Worm (Caenorhabditis elegans) whole organism, midembryonic: Measurements from ENCODE around the gene W06G6.15.

Source experiments
- T22C8.4 ChIP-seq: fragments of 200-800 bp; sonication (Bioruptor generic); IDR thresholded peaks from 2 replicates; pipeline ENCODE4 v1.3.6; 2022; ENCODE audit warnings: missing genetic modification characterization, missing compliant biosample characterization
- cog-1 ChIP-seq: sonication (generic microtip); optimal IDR thresholded peaks from 2 replicates; lab custom pipeline; 2016; ENCODE audit warnings: missing genetic modification characterization, missing compliant biosample characterization
- flt-1 ChIP-seq: fragments of 200-800 bp; sonication (Bioruptor generic); IDR thresholded peaks from 2 replicates; pipeline ENCODE4 v1.3.6; 2022; ENCODE audit warnings: missing genetic modification characterization, missing compliant biosample characterization
- klf-2 ChIP-seq: fragments of 200-800 bp; sonication (Bioruptor generic); conservative IDR thresholded peaks from 2 replicates; pipeline ENCODE4 v1.3.6; 2022; ENCODE audit warnings: missing genetic modification reagents, missing genetic modification characterization, missing compliant biosample characterization
- med-1 ChIP-seq: sonication (generic microtip); optimal IDR thresholded peaks from 2 replicates; lab custom pipeline; 2017; ENCODE audit warnings: missing genetic modification characterization, mild to moderate bottlenecking, missing compliant biosample characterization, antibody characterized with exemption, missing genetic modification reagents; ENCODE audit not compliant: insufficient read depth
- ref-1 ChIP-seq: fragments of 200-800 bp; sonication (Bioruptor generic); conservative IDR thresholded peaks from 2 replicates; pipeline ENCODE4 v1.3.6; 2022; ENCODE audit warnings: missing genetic modification reagents, missing genetic modification characterization, missing compliant biosample characterization
- tab-1 ChIP-seq: fragments of 200-800 bp; sonication (Bioruptor generic); IDR thresholded peaks from 2 replicates; pipeline ENCODE4 v1.3.6; 2022; ENCODE audit warnings: missing genetic modification characterization, missing compliant biosample characterization
- ztf-23 ChIP-seq: fragments of 200-800 bp; sonication (Bioruptor generic); IDR thresholded peaks from 2 replicates; pipeline ENCODE4 v1.3.6; 2022; ENCODE audit warnings: missing genetic modification reagents, missing genetic modification characterization, missing compliant biosample characterization
- ztf-29 ChIP-seq: fragments of 200-800 bp; sonication (Bioruptor generic); IDR thresholded peaks from 2 replicates; pipeline ENCODE4 v1.3.6; 2022; ENCODE audit warnings: missing genetic modification reagents, missing genetic modification characterization, missing compliant biosample characterization

Gene W06G6.15

DNA sequence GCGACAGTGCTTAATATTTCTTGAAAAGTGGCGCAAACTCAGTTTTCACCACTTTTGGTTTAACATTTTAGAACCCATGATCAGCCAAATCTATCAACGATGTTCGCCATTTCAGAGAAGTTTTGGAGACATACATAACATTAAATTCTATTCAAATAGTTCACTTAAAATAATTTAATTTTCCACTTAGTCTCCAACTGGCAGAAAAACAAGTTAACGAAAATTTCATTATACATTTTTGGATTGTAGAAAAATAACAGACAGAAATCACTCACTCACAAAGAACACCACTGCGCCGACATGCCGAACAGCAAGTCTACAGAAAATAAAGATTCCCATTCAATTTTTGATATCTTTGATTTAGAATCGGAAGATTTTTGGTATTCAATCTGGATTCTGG, 25.6 kb downstream of the W06G6.15 start, which contains the start of gene srw-44:
Gene srw-44 (plus strand): TSS at position 301 of the 400 bp plus-strand sequence.
- TF ChIP-seq klf-2 (no peak), tab-1 (GFP tag; lab: Robert Waterston, UW) (no peak), flt-1 (GFP tag; lab: Robert Waterston, UW) (no peak), med-1 (GFP tag; lab: Kevin White, UChicago) (no peak), cog-1 (tag; lab: Kevin White, UChicago) (no peak), ztf-23 (GFP tag; lab: Robert Waterston, UW) (no peak), ztf-29 (GFP tag; lab: Robert Waterston, UW) (no peak), T22C8.4 (GFP tag; lab: Robert Waterston, UW) (no peak)

DNA sequence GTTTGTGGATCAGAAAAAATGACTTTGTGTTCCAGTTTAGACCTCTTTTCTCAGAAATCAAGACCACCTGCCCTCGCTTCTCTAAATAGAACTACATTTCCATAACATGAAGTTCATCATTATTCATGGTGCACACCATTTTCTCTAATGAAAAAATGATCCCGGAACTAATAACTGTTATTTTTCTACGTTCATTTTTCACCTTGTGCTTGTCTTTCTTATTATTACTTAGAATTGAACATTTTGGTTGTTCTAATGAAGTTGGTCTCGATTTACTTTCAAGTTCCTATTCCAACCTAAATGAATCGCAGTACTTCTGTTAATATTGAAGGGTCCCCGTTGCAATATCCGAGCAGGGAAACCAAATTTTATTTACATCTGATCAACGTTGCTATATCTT, 28.5 kb downstream of the W06G6.15 start, which contains the start of gene srw-36:
Gene srw-36 (plus strand): TSS at position 301 of the 400 bp plus-strand sequence.
- no peak for TF ChIP-seq flt-1 (GFP tag; lab: Robert Waterston, UW)
- TF ChIP-seq T22C8.4 (GFP tag; lab: Robert Waterston, UW), result no peak
- TF ChIP-seq klf-2, result no peak
- no peak for TF ChIP-seq cog-1 (tag; lab: Kevin White, UChicago)
- no peak for TF ChIP-seq tab-1 (GFP tag; lab: Robert Waterston, UW)
- no peak for TF ChIP-seq ref-1 (GFP tag; lab: Robert Waterston, UW)
- TF ChIP-seq ztf-23 (GFP tag; lab: Robert Waterston, UW), result no peak
- TF ChIP-seq ztf-29 (GFP tag; lab: Robert Waterston, UW), result no peak
- TF ChIP-seq med-1 (GFP tag; lab: Kevin White, UChicago), result no peak

DNA sequence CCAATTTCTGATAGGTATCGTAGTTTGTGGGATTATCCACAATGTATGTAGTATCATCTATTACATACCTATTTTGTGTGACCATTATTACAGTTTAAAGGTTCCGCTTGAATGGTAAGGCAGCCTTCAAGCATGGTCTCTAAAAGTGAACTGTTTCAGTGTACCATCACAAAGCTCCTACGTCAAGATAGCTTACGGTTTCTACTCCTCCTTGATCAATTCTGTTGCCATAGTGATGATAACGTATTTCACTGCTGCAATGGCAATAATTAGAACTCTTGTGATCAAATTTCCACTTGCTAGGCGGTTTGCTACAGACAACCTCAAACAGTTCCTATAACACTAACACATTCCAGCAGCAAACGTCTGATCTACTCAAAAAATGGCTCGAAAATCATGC, 29.0 kb downstream of the W06G6.15 start:
- TF ChIP-seq ztf-23 (GFP tag; lab: Robert Waterston, UW) (no peak), ref-1 (GFP tag; lab: Robert Waterston, UW) (no peak), ztf-29 (GFP tag; lab: Robert Waterston, UW) (no peak), flt-1 (GFP tag; lab: Robert Waterston, UW) (no peak), tab-1 (GFP tag; lab: Robert Waterston, UW) (no peak), T22C8.4 (GFP tag; lab: Robert Waterston, UW) (no peak), cog-1 (tag; lab: Kevin White, UChicago) (no peak), klf-2 (no peak), med-1 (GFP tag; lab: Kevin White, UChicago) (no peak)

DNA sequence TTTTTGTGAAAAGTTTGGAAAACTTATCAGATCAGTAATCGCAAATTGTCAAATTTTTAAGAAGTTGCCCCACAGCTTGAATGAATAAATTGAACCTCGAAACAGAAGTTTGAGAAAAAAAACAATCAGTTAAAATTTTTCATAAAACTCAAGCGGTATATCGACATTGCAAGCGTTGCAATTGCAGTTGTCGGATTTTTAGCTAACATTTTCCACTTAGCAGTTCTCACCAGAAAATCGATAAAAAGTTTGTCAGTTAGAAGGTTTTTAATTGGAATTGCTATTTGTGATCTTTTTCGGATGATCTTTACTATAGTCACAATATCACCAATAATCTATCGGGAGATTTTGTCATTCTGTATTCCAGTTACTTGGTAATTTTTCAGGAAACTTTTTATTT, 31.4 kb downstream of the W06G6.15 start, which contains the start of gene srw-43:
Gene srw-43 (plus strand): TSS at position 301 of the 400 bp plus-strand sequence.
- TF ChIP-seq klf-2, result no peak
- TF ChIP-seq tab-1 (GFP tag; lab: Robert Waterston, UW), result no peak
- no peak for TF ChIP-seq T22C8.4 (GFP tag; lab: Robert Waterston, UW)
- TF ChIP-seq flt-1 (GFP tag; lab: Robert Waterston, UW), result no peak

DNA sequence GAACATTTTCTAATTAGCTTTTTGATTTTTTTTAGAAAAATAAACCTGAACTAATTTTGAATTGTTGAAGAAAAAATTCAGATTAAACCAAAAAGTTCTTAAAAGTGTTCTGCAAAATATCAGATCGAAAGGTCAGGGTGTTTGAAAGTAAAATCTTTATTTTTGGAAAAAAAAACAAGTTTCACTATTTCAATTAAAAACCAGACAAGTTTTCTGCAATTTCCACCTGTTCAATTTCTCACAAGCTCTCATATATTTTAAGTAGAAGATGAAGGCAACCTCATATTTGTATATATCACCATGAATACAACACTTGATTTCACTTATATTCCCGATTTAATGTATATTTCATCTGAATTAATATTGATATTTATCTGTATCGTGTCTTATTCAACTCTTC, 32.9 kb downstream of the W06G6.15 start, which contains the start of gene srz-102:
Gene srz-102 (plus strand): TSS at position 301 of the 400 bp plus-strand sequence.
- TF ChIP-seq ref-1 (GFP tag; lab: Robert Waterston, UW), result no peak
- no peak for TF ChIP-seq klf-2
- no peak for TF ChIP-seq ztf-29 (GFP tag; lab: Robert Waterston, UW)
- no peak for TF ChIP-seq med-1 (GFP tag; lab: Kevin White, UChicago)
- no peak for TF ChIP-seq ztf-23 (GFP tag; lab: Robert Waterston, UW)
- no peak for TF ChIP-seq tab-1 (GFP tag; lab: Robert Waterston, UW)
- no peak for TF ChIP-seq T22C8.4 (GFP tag; lab: Robert Waterston, UW)
- no peak for TF ChIP-seq flt-1 (GFP tag; lab: Robert Waterston, UW)
- TF ChIP-seq cog-1 (tag; lab: Kevin White, UChicago), result no peak

DNA sequence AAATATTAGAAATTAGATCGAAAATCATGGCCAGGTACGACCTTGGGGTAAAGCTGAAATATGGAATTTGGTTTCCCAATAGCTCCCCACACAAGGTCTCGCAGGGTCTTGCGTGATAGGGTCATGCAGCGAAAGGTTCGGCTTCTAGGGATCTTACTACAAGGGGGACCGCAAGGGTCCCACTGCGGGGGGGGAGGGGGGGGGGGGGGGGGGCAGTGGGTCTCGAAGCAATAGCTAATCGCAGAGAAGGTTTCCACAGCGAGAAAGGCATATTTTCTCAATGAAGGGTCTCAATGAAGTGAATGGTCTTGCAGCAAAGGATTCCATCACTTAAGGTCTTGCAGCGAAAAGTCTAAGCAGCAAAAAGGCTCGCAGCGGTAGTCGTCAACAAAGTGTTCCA, 38.6 kb downstream of the W06G6.15 start:
- TF ChIP-seq flt-1 (GFP tag; lab: Robert Waterston, UW) (no peak), tab-1 (GFP tag; lab: Robert Waterston, UW) (no peak), klf-2 (no peak), T22C8.4 (GFP tag; lab: Robert Waterston, UW) (no peak), med-1 (GFP tag; lab: Kevin White, UChicago) (no peak), cog-1 (tag; lab: Kevin White, UChicago) (no peak), ztf-23 (GFP tag; lab: Robert Waterston, UW) (no peak), ref-1 (GFP tag; lab: Robert Waterston, UW) (no peak), ztf-29 (GFP tag; lab: Robert Waterston, UW) (no peak)

DNA sequence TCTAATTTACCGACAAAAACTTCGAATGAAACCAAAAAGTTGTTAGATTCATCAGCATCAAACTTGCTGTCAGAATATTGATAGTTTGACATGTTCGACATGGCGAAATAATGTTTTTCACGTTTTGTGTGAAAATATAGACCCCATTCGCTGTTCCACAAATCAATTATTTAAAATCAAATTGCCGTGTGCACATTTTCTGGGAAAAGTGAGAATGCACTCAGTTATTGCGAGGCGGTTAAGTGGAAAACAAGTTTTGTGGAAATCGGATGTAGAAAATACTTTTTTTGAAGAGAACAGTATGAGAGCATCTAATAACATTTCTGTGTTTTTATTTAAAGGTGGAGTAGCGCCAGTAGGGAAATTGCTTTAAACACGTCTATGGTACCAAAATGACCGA, 39.4 kb downstream of the W06G6.15 start, which contains the start of gene srw-42:
Gene srw-42 (minus strand): TSS at position 101 of the 400 bp plus-strand sequence.
- no peak for TF ChIP-seq cog-1 (tag; lab: Kevin White, UChicago)
- TF ChIP-seq T22C8.4 (GFP tag; lab: Robert Waterston, UW), result no peak
- no peak for TF ChIP-seq ztf-23 (GFP tag; lab: Robert Waterston, UW)

DNA sequence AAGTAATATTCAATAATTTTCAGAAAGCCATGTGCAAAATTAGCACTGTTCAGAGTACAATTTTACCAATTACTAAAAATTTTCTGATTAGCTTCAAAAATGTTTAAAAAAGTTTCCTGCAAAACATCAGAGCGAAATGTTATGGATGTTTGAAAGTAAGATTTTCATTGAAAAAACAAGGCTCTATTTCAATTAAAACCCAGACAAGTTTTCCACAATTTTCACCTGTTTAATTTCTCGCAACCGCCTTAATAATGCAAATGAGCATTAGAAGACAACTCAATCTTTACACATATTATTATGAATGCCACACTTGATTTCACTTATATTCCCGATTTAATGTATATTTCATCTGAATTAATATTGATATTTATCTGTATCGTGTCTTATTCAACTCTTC, 40.2 kb downstream of the W06G6.15 start, which contains the start of gene srz-101:
Gene srz-101 (plus strand): TSS at position 301 of the 400 bp plus-strand sequence.
- no peak for TF ChIP-seq ref-1 (GFP tag; lab: Robert Waterston, UW)
- no peak for TF ChIP-seq cog-1 (tag; lab: Kevin White, UChicago)
- no peak for TF ChIP-seq flt-1 (GFP tag; lab: Robert Waterston, UW)
- TF ChIP-seq tab-1 (GFP tag; lab: Robert Waterston, UW), result no peak
- no peak for TF ChIP-seq med-1 (GFP tag; lab: Kevin White, UChicago)
- TF ChIP-seq ztf-23 (GFP tag; lab: Robert Waterston, UW), result no peak
- TF ChIP-seq klf-2, result no peak
- TF ChIP-seq T22C8.4 (GFP tag; lab: Robert Waterston, UW), result no peak
- no peak for TF ChIP-seq ztf-29 (GFP tag; lab: Robert Waterston, UW)

DNA sequence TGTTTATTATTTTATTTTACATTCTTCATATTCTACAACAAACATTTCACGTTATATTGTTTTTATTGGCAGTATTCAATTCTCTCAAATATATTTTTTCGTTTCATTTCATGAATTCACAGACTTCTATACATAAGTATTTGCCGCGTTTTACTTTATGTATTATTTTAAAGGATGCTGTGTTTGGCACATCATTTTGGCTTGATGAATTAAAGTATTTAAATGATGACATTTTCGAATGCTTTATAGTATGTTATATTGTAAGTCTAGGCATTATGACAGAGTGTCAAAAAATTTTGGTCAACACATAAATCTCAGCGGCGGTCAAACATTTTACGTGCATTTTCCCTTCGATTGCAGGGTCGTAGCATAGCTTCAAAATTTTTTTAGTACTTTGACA, 41.2 kb downstream of the W06G6.15 start:
- no peak for TF ChIP-seq tab-1 (GFP tag; lab: Robert Waterston, UW)
- TF ChIP-seq flt-1 (GFP tag; lab: Robert Waterston, UW), result no peak
- TF ChIP-seq ref-1 (GFP tag; lab: Robert Waterston, UW), result no peak
- TF ChIP-seq T22C8.4 (GFP tag; lab: Robert Waterston, UW), result no peak
- TF ChIP-seq klf-2, result no peak
- no peak for TF ChIP-seq ztf-29 (GFP tag; lab: Robert Waterston, UW)
- TF ChIP-seq ztf-23 (GFP tag; lab: Robert Waterston, UW), result no peak
- no peak for TF ChIP-seq med-1 (GFP tag; lab: Kevin White, UChicago)
- TF ChIP-seq cog-1 (tag; lab: Kevin White, UChicago), result no peak
